Worm (Caenorhabditis elegans): ENCODE measurements around the gene Y59A8B.24.

The Y59A8B.24 gene

DNA sequence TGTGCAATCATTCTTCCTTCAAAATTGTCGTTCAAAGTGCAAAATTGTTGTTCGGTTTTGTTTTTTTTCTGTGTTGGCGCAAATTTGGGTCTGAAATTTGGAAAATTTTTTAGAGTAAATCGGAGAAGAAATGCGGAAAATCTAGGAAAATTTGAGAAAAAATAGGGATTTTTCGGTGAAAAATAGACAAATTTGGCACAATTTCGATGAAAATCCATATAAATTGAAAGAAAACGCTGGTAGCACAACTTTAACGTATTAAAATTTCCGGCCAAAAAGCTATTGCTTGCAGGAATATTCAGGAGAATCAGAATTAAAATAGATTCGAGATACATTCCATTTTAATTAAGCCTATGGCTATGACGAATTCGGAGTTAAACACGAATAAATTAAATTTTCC, 2.7 kb upstream of the Y59A8B.24 start, which contains the start of gene dpy-21:
dpy-21 (minus strand) TSS at position 101 of the 400 bp plus-strand sequence.
- TF ChIP-seq ceh-91 (GFP tag; IDR thresholded peaks at IDR 0.05), result no peak
- no peak for TF ChIP-seq xnd-1 (tag; optimal IDR thresholded peaks at IDR 0.05)
- TF ChIP-seq nhr-80 (tag; optimal IDR thresholded peaks at IDR 0.05), result no peak
- no peak for TF ChIP-seq ama-1 (optimal IDR thresholded peaks at IDR 0.05)
- TF ChIP-seq ama-1 (GFP tag; optimal IDR thresholded peaks at IDR 0.05), result no peak
- no peak for TF ChIP-seq chd-7 (tag; optimal IDR thresholded peaks at IDR 0.05)
- TF ChIP-seq Y53G8AR.9 (GFP tag; conservative IDR thresholded peaks at IDR 0.05), result no peak
- TF ChIP-seq rec-8 (tag; optimal IDR thresholded peaks at IDR 0.05), result no peak
- no peak for TF ChIP-seq ceh-58 (GFP tag; IDR thresholded peaks at IDR 0.05)
- no peak for TF ChIP-seq attf-5 (GFP tag; optimal IDR thresholded peaks at IDR 0.05)
- no peak for TF ChIP-seq D2030.7 (GFP tag; IDR thresholded peaks at IDR 0.05)
- TF ChIP-seq hmg-1.2 (GFP tag; IDR thresholded peaks at IDR 0.05), result no peak
- TF ChIP-seq cebp-1 (GFP tag; IDR thresholded peaks at IDR 0.05), result no peak
- no peak for TF ChIP-seq cebp-1 (tag; optimal IDR thresholded peaks at IDR 0.05)
- TF ChIP-seq ceh-27 (GFP tag; optimal IDR thresholded peaks at IDR 0.05), result no peak
- TF ChIP-seq ztf-28 (GFP tag; IDR thresholded peaks at IDR 0.05), result no peak
- no peak for TF ChIP-seq rpc-1 (optimal IDR thresholded peaks at IDR 0.05)
- TF ChIP-seq rpc-1 (tag; optimal IDR thresholded peaks at IDR 0.05), result no peak
- no peak for TF ChIP-seq hmg-20 (GFP tag; IDR thresholded peaks at IDR 0.05)
- TF ChIP-seq lin-54 (GFP tag; optimal IDR thresholded peaks at IDR 0.05), result no peak
- TF ChIP-seq ztf-25 (GFP tag; IDR thresholded peaks at IDR 0.05), result no peak

DNA sequence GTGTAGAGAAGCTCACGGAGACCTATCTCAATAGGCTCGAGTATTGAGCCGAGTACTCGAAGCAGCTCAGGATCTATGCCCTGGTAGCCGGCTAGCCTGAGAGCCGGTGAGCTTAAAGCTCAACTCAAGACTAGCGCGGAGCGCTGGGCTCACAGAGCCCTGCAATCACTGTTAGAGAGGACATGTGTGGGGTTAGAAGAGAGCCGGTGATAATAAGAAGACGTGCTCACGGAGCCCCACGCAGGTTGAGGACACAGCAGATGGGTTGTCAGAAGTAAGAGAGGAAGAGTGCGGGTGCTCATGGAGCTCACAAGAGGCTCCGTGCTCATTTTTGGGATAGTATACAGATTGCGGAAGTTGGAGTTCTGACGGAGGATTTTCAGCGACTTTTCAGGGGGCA, 531 bp downstream of the Y59A8B.24 start:
- TF ChIP-seq ceh-27 (GFP tag; optimal IDR thresholded peaks at IDR 0.05), result no peak
- peak; percentile 51; the same call in 1 of the 2 replicates for TF ChIP-seq zfh-2 (GFP tag; conservative IDR thresholded peaks at IDR 0.05)
- TF ChIP-seq ztf-25 (GFP tag; IDR thresholded peaks at IDR 0.05), result 0 out of 2 replicates have a peak, but pooled peaks have one; percentile 16

DNA sequence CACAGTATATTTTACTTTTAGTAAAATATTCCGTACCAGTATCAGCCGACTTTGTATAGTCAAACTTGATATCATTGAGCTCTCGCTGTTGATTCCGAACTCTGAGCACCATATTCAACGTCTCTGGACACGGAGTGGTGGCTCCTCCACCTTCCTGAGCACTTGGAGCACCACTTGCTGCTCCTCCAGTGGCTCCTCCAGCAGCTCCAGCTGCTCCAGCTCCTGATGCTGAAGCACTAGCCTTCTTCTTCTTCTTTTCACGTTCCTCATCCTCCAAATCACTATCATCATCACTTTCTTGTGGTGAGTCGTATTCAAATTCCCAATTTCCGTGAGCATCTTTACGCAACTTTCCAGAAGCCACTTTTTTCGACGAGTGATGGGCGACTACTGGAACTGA, 4.4 kb downstream of the Y59A8B.24 start:
- TF ChIP-seq sdz-38 (tag; optimal IDR thresholded peaks at IDR 0.05) (no peak), ets-4 (GFP tag; optimal IDR thresholded peaks at IDR 0.05) (no peak), unc-62 (GFP tag; optimal IDR thresholded peaks at IDR 0.05) (no peak), ama-1 (optimal IDR thresholded peaks at IDR 0.05) (no peak), ama-1 (GFP tag; optimal IDR thresholded peaks at IDR 0.05) (no peak), egrh-3 (GFP tag; IDR thresholded peaks at IDR 0.05) (peak; percentile 57; the same call in 1 of the 2 replicates), lin-26 (GFP tag; IDR thresholded peaks at IDR 0.05) (no peak), egl-18 (GFP tag; IDR thresholded peaks at IDR 0.05) (no peak), lin-35 (GFP tag; optimal IDR thresholded peaks at IDR 0.05) (no peak), zfh-2 (GFP tag; conservative IDR thresholded peaks at IDR 0.05) (peak; percentile 44; the same call in 1 of the 2 replicates)

DNA sequence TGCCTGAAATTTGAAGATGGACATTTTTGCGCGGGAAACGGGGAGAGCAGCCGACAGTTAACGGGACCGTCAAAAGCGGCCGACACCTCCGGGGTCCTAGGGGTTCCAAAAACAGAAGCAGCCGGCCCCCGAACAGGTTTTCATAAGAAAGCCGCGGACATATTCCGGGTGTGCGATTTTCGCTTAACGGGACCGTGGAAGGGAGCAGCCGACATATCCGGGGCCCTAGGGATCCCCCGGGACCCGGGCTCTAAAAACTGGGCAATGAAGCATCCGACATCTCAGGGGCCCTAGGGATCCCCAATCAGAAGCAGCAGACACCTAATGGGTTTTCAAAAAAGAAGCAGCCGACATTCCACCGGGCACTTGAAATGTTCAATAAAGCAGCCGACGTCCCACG, 10.8 kb downstream of the Y59A8B.24 start:
- TF ChIP-seq ztf-28 (GFP tag; IDR thresholded peaks at IDR 0.05) (no peak), snpc-4 (GFP tag; optimal IDR thresholded peaks at IDR 0.05) (no peak), snpc-4 (tag; optimal IDR thresholded peaks at IDR 0.05) (peak in 1 of 4 experiments; percentile 28), die-1 (tag; optimal IDR thresholded peaks at IDR 0.05) (no peak), F39B2.1 (GFP tag; IDR thresholded peaks at IDR 0.05) (no peak), mcd-1 (GFP tag; IDR thresholded peaks at IDR 0.05) (0 out of 2 replicates have a peak, but pooled peaks have one; percentile 6), ceh-91 (GFP tag; IDR thresholded peaks at IDR 0.05) (no peak), F52B5.7 (tag; optimal IDR thresholded peaks at IDR 0.05) (no peak), gei-17 (GFP tag; optimal IDR thresholded peaks at IDR 0.05) (no peak), ceh-58 (GFP tag; IDR thresholded peaks at IDR 0.05) (0 out of 2 replicates have a peak, but pooled peaks have one; percentile 68), pbrm-1 (GFP tag; IDR thresholded peaks at IDR 0.05) (0 out of 2 replicates have a peak, but pooled peaks have one; percentile 38), F57A8.1 (GFP tag; optimal IDR thresholded peaks at IDR 0.05) (no peak), dox-1 (GFP tag; IDR thresholded peaks at IDR 0.05) (0 out of 2 replicates have a peak, but pooled peaks have one; percentile 20), ekl-4 (GFP tag; IDR thresholded peaks at IDR 0.05) (0 out of 2 replicates have a peak, but pooled peaks have one; percentile 35), nhr-80 (tag; optimal IDR thresholded peaks at IDR 0.05) (no peak), attf-3 (GFP tag; conservative IDR thresholded peaks at IDR 0.05) (no peak), zfh-2 (GFP tag; conservative IDR thresholded peaks at IDR 0.05) (peak; percentile 85)

All from whole organism, young adult.